Worm (Caenorhabditis elegans) whole organism, early embryonic: ENCODE measurements around the gene clec-206.
A peak's percentile ranks its signal among the peaks of the same experiment; 100 is the strongest.

Experiments used
- B0310.2 ChIP-seq: sonication (generic microtip); optimal IDR thresholded peaks from 2 replicates; lab custom pipeline; 2016; ENCODE audit warnings: mild to moderate bottlenecking, missing genetic modification characterization, missing compliant biosample characterization
- F13C5.2 ChIP-seq: sonication (generic microtip); optimal IDR thresholded peaks from 2 replicates; lab custom pipeline; 2017; ENCODE audit warnings: mild to moderate bottlenecking, missing genetic modification characterization, inconsistent platforms, missing compliant biosample characterization
- aly-1 ChIP-seq: sonication (generic microtip); optimal IDR thresholded peaks from 2 replicates; lab custom pipeline; 2016; ENCODE audit warnings: missing genetic modification characterization, missing compliant biosample characterization
- ama-1 ChIP-seq: fragments of 150-350 bp; optimal IDR thresholded peaks from 2 replicates; lab custom pipeline; 2014
- ceh-13 ChIP-seq: fragments of 200-800 bp; sonication (Bioruptor generic); optimal IDR thresholded peaks from 2 replicates; lab custom pipeline; 2018; ENCODE audit warnings: mild to moderate bottlenecking, missing genetic modification characterization, missing compliant biosample characterization
- ceh-36 ChIP-seq: sonication (generic microtip); optimal IDR thresholded peaks from 2 replicates; lab custom pipeline; 2016; ENCODE audit warnings: missing genetic modification characterization, inconsistent platforms, missing compliant biosample characterization
- ets-7 ChIP-seq: sonication (generic microtip); optimal IDR thresholded peaks from 2 replicates; lab custom pipeline; 2016; ENCODE audit warnings: missing genotype, missing genetic modification characterization, missing compliant biosample characterization
- flt-1 ChIP-seq: fragments of 200-800 bp; sonication (Bioruptor generic); IDR thresholded peaks from 2 replicates; pipeline ENCODE4 v1.3.6; 2022; ENCODE audit warnings: missing genetic modification characterization, missing compliant biosample characterization
- hmbx-1 ChIP-seq: sonication (generic microtip); optimal IDR thresholded peaks from 2 replicates; lab custom pipeline; 2016; ENCODE audit warnings: mild to moderate bottlenecking, missing genetic modification characterization, missing compliant biosample characterization
- hmg-4 ChIP-seq: fragments of 200-800 bp; sonication (Bioruptor generic); optimal IDR thresholded peaks from 2 replicates; lab custom pipeline; 2018; ENCODE audit warnings: mild to moderate bottlenecking, missing genetic modification characterization, missing compliant biosample characterization
- hnd-1 ChIP-seq: sonication (generic microtip); optimal IDR thresholded peaks from 2 replicates; lab custom pipeline; 2016; ENCODE audit warnings: missing genetic modification characterization, missing compliant biosample characterization
- pes-1 ChIP-seq: fragments of 200-800 bp; sonication (Bioruptor generic); IDR thresholded peaks from 2 replicates; pipeline ENCODE4 v1.3.6; 2022; ENCODE audit warnings: missing genetic modification reagents, missing genetic modification characterization, missing compliant biosample characterization
- scrt-1 ChIP-seq: fragments of 200-800 bp; sonication (Bioruptor generic); IDR thresholded peaks from 2 replicates; pipeline ENCODE4 v1.3.6; 2022; ENCODE audit warnings: missing genetic modification characterization, missing compliant biosample characterization
- sea-1 ChIP-seq: fragments of 200-800 bp; sonication (Bioruptor generic); conservative IDR thresholded peaks from 2 replicates; pipeline ENCODE4 v1.3.6; 2022; ENCODE audit warnings: missing genetic modification characterization, missing compliant biosample characterization
- tbx-11 ChIP-seq: fragments of 200-800 bp; sonication (Bioruptor generic); IDR thresholded peaks from 2 replicates; pipeline ENCODE4 v1.3.6; 2022; ENCODE audit warnings: missing genetic modification characterization, missing compliant biosample characterization
- tbx-37 ChIP-seq: fragments of 200-800 bp; sonication (Bioruptor generic); conservative IDR thresholded peaks from 2 replicates; pipeline ENCODE4 v1.3.6; 2022; ENCODE audit warnings: missing genetic modification reagents, missing genetic modification characterization, missing compliant biosample characterization
- tra-4 ChIP-seq: sonication (generic microtip); optimal IDR thresholded peaks from 2 replicates; lab custom pipeline; 2017; ENCODE audit warnings: missing genetic modification characterization, missing compliant biosample characterization

Gene clec-206

DNA sequence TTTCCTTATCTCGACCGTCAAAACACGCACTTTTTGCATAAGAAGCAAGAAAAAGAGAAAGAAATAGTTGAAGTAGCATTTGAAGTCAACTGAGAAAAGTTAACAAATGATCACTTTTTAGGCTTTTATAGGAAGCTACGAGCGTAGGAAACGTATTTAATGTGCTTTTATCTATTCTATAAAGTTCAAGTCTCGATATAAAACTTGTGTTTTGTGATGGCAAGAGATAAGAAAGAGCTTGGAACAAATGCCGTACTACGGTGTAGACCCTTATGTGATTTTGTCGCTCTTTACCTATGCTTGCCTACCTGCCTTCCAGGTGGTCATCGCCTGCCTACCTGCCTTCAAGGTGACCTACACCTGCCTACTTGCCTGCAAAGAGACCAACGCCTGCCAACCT, at the start of gene clec-206:
Gene clec-206 (minus strand): TSS at position 101 of the 400 bp plus-strand sequence.
- TF ChIP-seq hmg-4 (no peak), tra-4 (tag; lab: Kevin White, UChicago) (no peak), ets-7 (tag; lab: Kevin White, UChicago) (no peak), flt-1 (no peak), aly-1 (tag; lab: Kevin White, UChicago) (no peak), tbx-11 (GFP tag; lab: Robert Waterston, UW) (no peak), sea-1 (no peak), ceh-13 (GFP tag; lab: Kevin White, UChicago) (no peak)

DNA sequence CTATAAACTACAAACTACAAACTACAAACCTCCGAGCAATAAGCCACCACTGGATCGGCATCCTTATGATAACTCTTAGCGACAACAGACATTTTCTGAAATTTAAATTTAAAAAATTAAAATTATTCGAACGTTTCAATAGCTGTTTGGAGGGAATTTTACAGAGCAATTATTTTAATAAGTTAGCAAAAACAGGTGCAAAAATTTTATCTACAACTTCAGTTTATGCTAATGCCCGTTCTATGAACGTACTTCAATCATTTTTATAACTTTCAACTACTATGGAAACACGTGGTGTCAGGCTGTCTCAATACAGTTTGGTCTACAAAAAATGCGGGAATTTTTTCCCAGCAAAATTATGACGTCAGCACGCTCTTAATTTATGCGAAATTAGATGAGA, 49.4 kb upstream of the clec-206 start, which contains the start of gene comt-5:
Gene comt-5 (minus strand): TSS at position 101 of the 400 bp plus-strand sequence.
- TF ChIP-seq B0310.2 (no peak), hmg-4 (no peak), ceh-13 (GFP tag; lab: Kevin White, UChicago) (no peak), scrt-1 (GFP tag; lab: Robert Waterston, UW) (no peak), sea-1 (no peak), ets-7 (tag; lab: Kevin White, UChicago) (no peak), tbx-11 (GFP tag; lab: Robert Waterston, UW) (no peak), tbx-37 (no peak), hnd-1 (tag; lab: Kevin White, UChicago) (no peak), flt-1 (no peak), pes-1 (GFP tag; lab: Robert Waterston, UW) (no peak), F13C5.2 (no peak), tra-4 (tag; lab: Kevin White, UChicago) (no peak), hmbx-1 (no peak), aly-1 (tag; lab: Kevin White, UChicago) (no peak), ama-1 (lab: Kevin White, UChicago) (no peak), ceh-36 (tag; lab: Kevin White, UChicago) (no peak)

- TF ChIP-seq F13C5.2 (no peak), flt-1 (no peak), tbx-11 (GFP tag; lab: Robert Waterston, UW) (no peak), hmg-4 (no peak), tbx-37 (no peak), sea-1 (no peak), hnd-1 (tag; lab: Kevin White, UChicago) (no peak), hmbx-1 (no peak), scrt-1 (GFP tag; lab: Robert Waterston, UW) (no peak), ama-1 (lab: Kevin White, UChicago) (no peak), aly-1 (tag; lab: Kevin White, UChicago) (no peak), ets-7 (tag; lab: Kevin White, UChicago) (no peak), ceh-36 (tag; lab: Kevin White, UChicago) (no peak), pes-1 (GFP tag; lab: Robert Waterston, UW) (no peak), tra-4 (tag; lab: Kevin White, UChicago) (no peak), B0310.2 (no peak)
Observed at ce11 chrV:2051507-2051906, 47.4 kb upstream of the clec-206 start, which contains the start of gene Y40B10A.11. Gene Y40B10A.11, minus strand, starts transcription at chrV:2051607.

DNA sequence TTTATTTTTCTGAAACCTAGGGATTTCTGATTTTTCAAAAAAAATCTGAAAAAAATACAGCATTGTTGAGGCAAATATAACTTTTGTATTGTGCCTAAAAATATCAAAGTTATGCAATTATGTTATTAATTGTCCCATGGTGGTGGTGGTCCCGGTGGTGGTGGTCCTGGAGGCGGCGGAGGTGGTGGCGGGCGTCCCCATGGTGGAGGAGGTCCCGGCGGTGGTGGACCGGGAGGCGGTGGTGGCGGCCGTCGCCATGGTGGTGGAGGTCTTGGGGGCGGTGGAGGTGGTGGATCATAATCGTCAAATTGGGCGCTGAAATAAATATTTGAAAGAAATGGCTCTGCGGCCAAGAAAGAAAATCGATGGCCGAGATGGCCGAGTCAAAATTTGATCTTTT, 46.7 kb upstream of the clec-206 start:
- TF ChIP-seq scrt-1 (GFP tag; lab: Robert Waterston, UW): 0 out of 2 replicates have a peak, but pooled peaks have one; percentile 48
- TF ChIP-seq hnd-1 (tag; lab: Kevin White, UChicago): no peak

DNA sequence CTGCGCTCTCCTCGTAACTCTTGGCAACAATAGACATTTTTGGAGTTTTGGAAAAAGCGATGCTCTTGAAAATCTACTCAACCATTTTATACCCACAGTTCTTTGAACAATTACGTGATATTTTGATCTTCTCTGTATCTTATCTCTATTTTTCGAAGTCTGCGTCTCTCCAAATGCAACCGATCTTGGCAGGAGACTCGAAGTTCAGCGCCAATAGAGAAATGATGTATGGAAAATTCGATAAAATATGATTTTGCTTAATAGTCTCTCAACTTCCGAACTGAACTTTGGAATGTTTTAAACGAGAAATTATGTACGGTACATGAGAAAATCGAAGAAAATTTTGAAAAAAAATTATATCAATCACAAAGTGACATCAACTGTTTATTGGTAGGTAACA, 46.0 kb upstream of the clec-206 start, which contains the start of gene comt-4:
Gene comt-4 (minus strand): TSS at position 50 of the 400 bp plus-strand sequence.
- TF ChIP-seq pes-1 (GFP tag; lab: Robert Waterston, UW) (no peak), tbx-37 (no peak), aly-1 (tag; lab: Kevin White, UChicago) (no peak), F13C5.2 (no peak), flt-1 (no peak), scrt-1 (GFP tag; lab: Robert Waterston, UW) (no peak), B0310.2 (no peak)

DNA sequence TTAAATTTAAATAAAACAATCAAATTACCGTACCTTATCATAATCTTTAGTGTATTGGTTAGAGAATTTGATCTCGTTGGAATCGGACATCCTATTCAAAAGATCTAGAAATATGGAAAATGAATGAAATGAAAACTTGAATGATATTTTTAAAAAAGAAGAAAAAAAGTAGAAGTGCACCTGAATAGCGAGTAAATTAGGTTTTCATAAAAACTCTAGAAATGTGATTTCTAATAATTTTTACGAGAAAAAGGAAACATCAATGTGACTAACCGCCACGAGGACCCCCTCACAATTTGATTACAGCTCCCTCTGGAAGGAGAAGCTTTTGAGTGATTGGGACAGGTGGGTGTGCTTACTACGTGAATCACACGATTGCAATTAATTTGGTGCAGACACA, 41.8 kb upstream of the clec-206 start, which contains the start of gene Y40B10A.5:
Gene Y40B10A.5 (minus strand): TSS at position 101 of the 400 bp plus-strand sequence.
- TF ChIP-seq scrt-1 (GFP tag; lab: Robert Waterston, UW) (no peak), B0310.2 (no peak), aly-1 (tag; lab: Kevin White, UChicago) (no peak), sea-1 (no peak), F13C5.2 (no peak)

- no peak for TF ChIP-seq hmg-4
- TF ChIP-seq ceh-36 (tag; lab: Kevin White, UChicago): no peak
- TF ChIP-seq ceh-13 (GFP tag; lab: Kevin White, UChicago): no peak
- TF ChIP-seq ets-7 (tag; lab: Kevin White, UChicago): no peak
- TF ChIP-seq hmbx-1: no peak
- no peak for TF ChIP-seq tbx-11 (GFP tag; lab: Robert Waterston, UW)
- TF ChIP-seq tbx-37: no peak
- no peak for TF ChIP-seq tra-4 (tag; lab: Kevin White, UChicago)
- no peak for TF ChIP-seq aly-1 (tag; lab: Kevin White, UChicago)
- TF ChIP-seq hnd-1 (tag; lab: Kevin White, UChicago): no peak
- no peak for TF ChIP-seq F13C5.2
- TF ChIP-seq ama-1 (lab: Kevin White, UChicago): no peak
- TF ChIP-seq B0310.2: no peak
- no peak for TF ChIP-seq scrt-1 (GFP tag; lab: Robert Waterston, UW)
- TF ChIP-seq sea-1: no peak
- TF ChIP-seq flt-1: no peak
Observed at ce11 chrV:2035545-2035944, 31.4 kb upstream of the clec-206 start, which contains the start of gene srab-23. Gene srab-23, minus strand, starts transcription at chrV:2035645.

DNA sequence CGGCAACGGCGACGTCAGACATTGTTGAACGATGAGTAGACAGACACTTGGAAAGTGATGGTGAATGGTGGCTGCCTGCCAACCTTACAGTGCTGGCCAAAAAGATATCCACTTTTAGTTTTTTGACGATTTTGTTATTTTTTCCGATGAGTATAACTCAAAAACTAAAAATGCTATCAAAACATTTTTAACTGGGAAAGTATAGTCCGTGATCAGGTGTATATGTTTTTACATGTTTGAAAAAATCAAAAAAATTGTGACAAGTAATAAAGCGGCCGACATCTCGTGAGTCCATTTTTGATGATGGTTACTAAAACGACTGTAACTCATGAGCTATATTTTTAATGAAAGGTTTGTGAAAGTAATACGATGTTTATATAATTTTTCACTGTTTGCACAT, 27.3 kb upstream of the clec-206 start, which contains the start of gene hil-6:
Gene hil-6 (minus strand): TSS at position 101 of the 400 bp plus-strand sequence.
- TF ChIP-seq ets-7 (tag; lab: Kevin White, UChicago) (no peak), aly-1 (tag; lab: Kevin White, UChicago) (no peak), pes-1 (GFP tag; lab: Robert Waterston, UW) (no peak), tra-4 (tag; lab: Kevin White, UChicago) (no peak), ama-1 (lab: Kevin White, UChicago) (no peak), ceh-36 (tag; lab: Kevin White, UChicago) (no peak), flt-1 (no peak), sea-1 (no peak), hmg-4 (no peak), B0310.2 (no peak), tbx-37 (no peak), hmbx-1 (no peak), F13C5.2 (no peak)
